Fruit fly (Drosophila melanogaster): Measurements from ENCODE around the gene Poxm.

The Poxm gene

DNA sequence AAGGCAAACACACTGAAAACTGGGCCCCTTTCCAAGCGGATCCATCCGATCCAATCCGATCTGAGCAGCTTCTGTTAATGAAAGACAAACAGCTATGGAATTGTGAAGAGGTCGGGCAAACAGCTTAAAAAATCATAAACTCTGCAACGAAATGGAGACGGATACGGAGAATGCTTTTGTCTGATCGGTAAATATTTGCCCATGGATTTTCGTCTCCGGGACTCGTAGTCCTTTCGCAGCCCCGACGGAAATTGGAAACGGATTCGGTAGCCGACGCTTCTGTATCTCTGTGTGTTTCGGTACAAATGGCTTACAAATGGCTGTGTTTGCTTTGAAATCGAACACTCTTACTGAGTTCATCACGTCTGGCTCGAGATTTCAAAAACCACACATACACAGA is 6.7 kb downstream of the Poxm start:
- TF ChIP-seq CG8388 (GFP tag; optimal IDR thresholded peaks at IDR 0.05) (no peak), CG33557 (GFP tag; optimal IDR thresholded peaks at IDR 0.05) (no peak), nom (GFP tag; optimal IDR thresholded peaks at IDR 0.05) (no peak), stwl (tag; optimal IDR thresholded peaks at IDR 0.05) (no peak), CG16863 (GFP tag; optimal IDR thresholded peaks at IDR 0.05) (no peak), ac (GFP tag; optimal IDR thresholded peaks at IDR 0.05) (peak; percentile 36), Hmx (GFP tag; optimal IDR thresholded peaks at IDR 0.05) (no peak), ssp (GFP tag; IDR thresholded peaks at IDR 0.05) (no peak), CG1529 (GFP tag; optimal IDR thresholded peaks at IDR 0.05) (no peak), CkIIα-i1 (GFP tag; IDR thresholded peaks at IDR 0.05) (no peak), BEAF-32 (GFP tag; optimal IDR thresholded peaks at IDR 0.05) (no peak), CG8290 (GFP tag; optimal IDR thresholded peaks at IDR 0.05) (no peak), CG8290 (tag; optimal IDR thresholded peaks at IDR 0.05) (no peak), row (GFP tag; IDR thresholded peaks at IDR 0.05) (no peak), pho (GFP tag; optimal IDR thresholded peaks at IDR 0.05) (no peak), CG14050 (GFP tag; IDR thresholded peaks at IDR 0.05) (no peak), hb (GFP tag; IDR thresholded peaks at IDR 0.05; ENCODE audit: partially characterized antibody) (no peak), CG14860 (GFP tag; IDR thresholded peaks at IDR 0.05; ENCODE audit: partially characterized antibody) (no peak), CG13296 (GFP tag; optimal IDR thresholded peaks at IDR 0.05) (no peak), zen (tag; optimal IDR thresholded peaks at IDR 0.05) (peak; percentile 6), CG9727 (GFP tag; optimal IDR thresholded peaks at IDR 0.05) (peak; percentile 20), salm (tag; optimal IDR thresholded peaks at IDR 0.05) (no peak), CG4328 (GFP tag; optimal IDR thresholded peaks at IDR 0.05) (no peak), tll (GFP tag; optimal IDR thresholded peaks at IDR 0.05) (peak in 1 of 2 experiments; percentile 85), sob (GFP tag; IDR thresholded peaks at IDR 0.05) (no peak), fd102C (GFP tag; optimal IDR thresholded peaks at IDR 0.05) (peak; percentile 57), Side (GFP tag; optimal IDR thresholded peaks at IDR 0.05) (no peak), CG15696 (tag; optimal IDR thresholded peaks at IDR 0.05) (peak; percentile 39), HLH3B (GFP tag; IDR thresholded peaks at IDR 0.05) (no peak), fd96Cb (tag; optimal IDR thresholded peaks at IDR 0.05) (no peak), kni (GFP tag; optimal IDR thresholded peaks at IDR 0.05) (peak; percentile 23), en (GFP tag; optimal IDR thresholded peaks at IDR 0.05) (no peak), CG6854 (GFP tag; optimal IDR thresholded peaks at IDR 0.05) (no peak), sug (tag; optimal IDR thresholded peaks at IDR 0.05) (no peak), lov (optimal IDR thresholded peaks at IDR 0.05) (no peak), lov (GFP tag; IDR thresholded peaks at IDR 0.05) (no peak), gsb-n (tag; optimal IDR thresholded peaks at IDR 0.05) (no peak)

DNA sequence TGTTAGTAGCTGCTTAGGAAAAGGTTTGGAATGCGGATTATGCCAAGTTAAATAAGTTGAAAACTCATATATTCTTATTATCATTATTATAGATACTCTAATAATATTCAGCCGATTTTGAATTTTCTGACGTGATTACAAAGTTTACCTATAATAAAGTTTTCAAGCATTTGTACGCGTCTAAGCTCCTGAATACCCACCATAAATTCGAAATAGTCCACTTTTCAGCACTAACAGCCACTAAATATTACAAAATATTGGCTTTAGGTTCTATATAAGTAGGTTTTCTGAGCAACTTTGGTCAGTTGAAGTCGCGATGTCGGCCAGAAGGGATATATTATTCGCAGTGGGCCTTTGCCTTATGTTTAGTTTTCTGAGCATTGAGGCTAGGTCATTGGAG is 9.6 kb downstream of the Poxm start, which contains the start of gene CG7443:
Gene CG7443, plus strand, starts transcription at position 301 of the 400 bp plus-strand sequence.
- TF ChIP-seq ranshi (GFP tag; IDR thresholded peaks at IDR 0.05) (no peak), CG4617 (GFP tag; optimal IDR thresholded peaks at IDR 0.05; ENCODE audit: borderline replicate concordance) (no peak), Dbx (GFP tag; IDR thresholded peaks at IDR 0.05) (no peak), schlank (tag; optimal IDR thresholded peaks at IDR 0.05) (no peak), CG43689 (GFP tag; IDR thresholded peaks at IDR 0.05) (no peak)
